Fruit fly (Drosophila melanogaster): ENCODE results near the gene CstF50.

dm6 chr3R:31687782-31688181, 49.0 kb downstream of the CstF50 start:
- TF ChIP-seq Ets21C (GFP tag; optimal IDR thresholded peaks at IDR 0.05) = peak; percentile 51
- TF ChIP-seq acj6 (GFP tag; optimal IDR thresholded peaks at IDR 0.05) = peak; percentile 73
- TF ChIP-seq lz (GFP tag; optimal IDR thresholded peaks at IDR 0.05) = peak; percentile 73
- TF ChIP-seq fd85E (GFP tag; optimal IDR thresholded peaks at IDR 0.05) = no peak
- TF ChIP-seq CG8632 (GFP tag; optimal IDR thresholded peaks at IDR 0.05) = peak; percentile 20

Data from whole organism, prepupa.